Fruit fly (Drosophila melanogaster) whole organism, embryonic: ENCODE measurements around the gene CG43954.

Experiments
- CG10209 ChIP-seq: fragments of 200-800 bp; sonication (Bioruptor generic); optimal IDR thresholded peaks from 3 replicates; lab custom pipeline; 2017; ENCODE audit warnings: missing biosample characterization, mild to moderate bottlenecking, missing genetic modification characterization, missing genetic modification reagents
- CG11085 ChIP-seq: fragments of 200-800 bp; sonication (Bioruptor generic); IDR thresholded peaks from 2 replicates; pipeline ENCODE4 v1.3.6; 2022; ENCODE audit warnings: missing biosample characterization, missing genetic modification characterization
- CG13775 ChIP-seq: fragments of 200-800 bp; sonication (Bioruptor generic); optimal IDR thresholded peaks from 3 replicates; lab custom pipeline; 2017; ENCODE audit warnings: missing biosample characterization, mild to moderate bottlenecking, missing genetic modification characterization
- CG14441 ChIP-seq: fragments of 200-800 bp; sonication (Bioruptor generic); IDR thresholded peaks from 2 replicates; pipeline ENCODE4 v1.3.6; 2022; ENCODE audit warnings: missing biosample characterization, missing genetic modification characterization
- CG14710 ChIP-seq: fragments of 200-800 bp; sonication (Bioruptor generic); optimal IDR thresholded peaks from 3 replicates; lab custom pipeline; 2019; ENCODE audit warnings: missing biosample characterization, mild to moderate bottlenecking, missing genetic modification characterization, moderate library complexity
- CG1647 ChIP-seq: fragments of 200-800 bp; sonication (Bioruptor generic); optimal IDR thresholded peaks from 3 replicates; lab custom pipeline; 2016; ENCODE audit warnings: missing biosample characterization, missing genetic modification characterization
- CG17802 ChIP-seq: fragments of 200-800 bp; sonication (Bioruptor generic); optimal IDR thresholded peaks from 2 replicates; lab custom pipeline; 2018; ENCODE audit warnings: missing biosample characterization, mild to moderate bottlenecking, missing genetic modification characterization, moderate library complexity
- CG2202 ChIP-seq: fragments of 200-800 bp; sonication (Bioruptor generic); optimal IDR thresholded peaks from 2 replicates; lab custom pipeline; 2018; ENCODE audit warnings: missing biosample characterization, mild to moderate bottlenecking, missing genetic modification characterization
- CG31365 ChIP-seq: fragments of 200-800 bp; sonication (Bioruptor generic); optimal IDR thresholded peaks from 2 replicates; lab custom pipeline; 2018; ENCODE audit warnings: missing biosample characterization, mild to moderate bottlenecking, missing genetic modification characterization
- CG3281 ChIP-seq: fragments of 200-800 bp; sonication (Bioruptor generic); optimal IDR thresholded peaks from 3 replicates; lab custom pipeline; 2017; ENCODE audit warnings: missing biosample characterization, mild to moderate bottlenecking, missing genetic modification characterization
- CG3407 ChIP-seq: fragments of 200-800 bp; sonication (Bioruptor generic); optimal IDR thresholded peaks from 2 replicates; lab custom pipeline; 2018; ENCODE audit warnings: missing biosample characterization, mild to moderate bottlenecking, missing genetic modification characterization
- CG34224 ChIP-seq: fragments of 200-800 bp; sonication (Bioruptor generic); IDR thresholded peaks from 3 replicates; pipeline ENCODE4 v1.3.6; 2022; ENCODE audit warnings: missing biosample characterization, missing genetic modification characterization; ENCODE audit not compliant: partially characterized antibody
- CG4820 ChIP-seq: fragments of 200-800 bp; sonication (Bioruptor generic); optimal IDR thresholded peaks from 3 replicates; lab custom pipeline; 2016; ENCODE audit warnings: missing biosample characterization, missing genetic modification characterization
- CG5953 ChIP-seq: fragments of 200-800 bp; sonication (Bioruptor generic); IDR thresholded peaks from 2 replicates; pipeline ENCODE4 v1.3.6; 2022; ENCODE audit warnings: missing biosample characterization, missing genetic modification characterization
- CG8089 ChIP-seq: fragments of 200-800 bp; sonication (Bioruptor generic); optimal IDR thresholded peaks from 3 replicates; lab custom pipeline; 2016; ENCODE audit warnings: missing biosample characterization, missing genetic modification characterization
- CG9215 ChIP-seq: fragments of 200-800 bp; sonication (Bioruptor generic); IDR thresholded peaks from 2 replicates; pipeline ENCODE4 v1.3.6; 2022; ENCODE audit warnings: missing biosample characterization, missing genetic modification characterization
- CG9727 ChIP-seq: fragments of 200-800 bp; sonication (Bioruptor generic); optimal IDR thresholded peaks from 3 replicates; lab custom pipeline; 2017; ENCODE audit warnings: missing biosample characterization, mild to moderate bottlenecking, missing genetic modification characterization
- Deaf1 ChIP-seq: fragments of 200-800 bp; optimal IDR thresholded peaks from 3 replicates; lab custom pipeline; 2019; ENCODE audit warnings: missing biosample characterization, mild to moderate bottlenecking, missing genetic modification characterization, moderate library complexity
- Dp ChIP-seq: fragments of 200-800 bp; sonication (Bioruptor generic); optimal IDR thresholded peaks from 2 replicates; lab custom pipeline; 2018; ENCODE audit warnings: missing biosample characterization, mild to moderate bottlenecking, missing genetic modification characterization, moderate library complexity
- Hey ChIP-seq: fragments of 200-800 bp; sonication (Bioruptor generic); optimal IDR thresholded peaks from 3 replicates; lab custom pipeline; 2018; ENCODE audit warnings: missing biosample characterization, mild to moderate bottlenecking, missing genetic modification characterization
- HmgD ChIP-seq: fragments of 200-800 bp; sonication (Bioruptor generic); optimal IDR thresholded peaks from 3 replicates; lab custom pipeline; 2016; ENCODE audit warnings: missing biosample characterization, missing genetic modification characterization
- MBD-R2 ChIP-seq: fragments of 200-800 bp; sonication (Bioruptor generic); IDR thresholded peaks from 2 replicates; pipeline ENCODE4 v1.3.6; 2022; ENCODE audit warnings: missing biosample characterization, missing genetic modification characterization
- Mad ChIP-seq: fragments of 200-800 bp; sonication (Bioruptor generic); optimal IDR thresholded peaks from 2 replicates; lab custom pipeline; 2016; ENCODE audit warnings: missing biosample characterization, missing genetic modification characterization
- Nf-YB ChIP-seq: fragments of 200-800 bp; sonication (Bioruptor generic); optimal IDR thresholded peaks from 3 replicates; lab custom pipeline; 2019; ENCODE audit warnings: missing biosample characterization, mild to moderate bottlenecking, missing genetic modification characterization, moderate library complexity
- Scr ChIP-seq: fragments of 200-800 bp; sonication (Bioruptor generic); IDR thresholded peaks from 2 replicates; pipeline ENCODE4 v1.3.6; 2022; ENCODE audit warnings: missing biosample characterization, missing genetic modification characterization; ENCODE audit not compliant: partially characterized antibody
- Sry-β ChIP-seq: fragments of 200-800 bp; sonication (Bioruptor generic); optimal IDR thresholded peaks from 2 replicates; lab custom pipeline; 2018; ENCODE audit warnings: missing biosample characterization, mild to moderate bottlenecking, missing genetic modification characterization, moderate library complexity
- Xbp1 ChIP-seq: fragments of 200-800 bp; sonication (Bioruptor generic); optimal IDR thresholded peaks from 3 replicates; lab custom pipeline; 2016; ENCODE audit warnings: missing biosample characterization, mild to moderate bottlenecking, missing genetic modification characterization
- az2 ChIP-seq: fragments of 200-800 bp; sonication (Bioruptor generic); optimal IDR thresholded peaks from 3 replicates; lab custom pipeline; 2016; ENCODE audit warnings: missing biosample characterization, missing genetic modification characterization
- ci ChIP-seq: fragments of 200-800 bp; sonication (Bioruptor generic); IDR thresholded peaks from 3 replicates; pipeline ENCODE4 v1.3.6; 2022; ENCODE audit warnings: missing biosample characterization, missing genetic modification characterization
- ems ChIP-seq: fragments of 200-800 bp; sonication (Bioruptor generic); optimal IDR thresholded peaks from 3 replicates; lab custom pipeline; 2016; ENCODE audit warnings: missing biosample characterization, missing genetic modification characterization
- grau ChIP-seq: fragments of 200-800 bp; optimal IDR thresholded peaks from 3 replicates; lab custom pipeline; 2019; ENCODE audit warnings: missing biosample characterization, mild to moderate bottlenecking, missing genetic modification characterization, moderate library complexity
- lov ChIP-seq, 2 experiments: fragments of 200-800 bp in 1 of 2; fragments of >200 bp in 1 of 2; sonication (Bioruptor generic) in 1 of 2; IDR thresholded peaks in 1 of 2; optimal IDR thresholded peaks in 1 of 2; 2 replicates in 1 of 2; 3 replicates in 1 of 2; pipeline versions ENCODE4 v1.3.6 to Lab custom; 2017 to 2022; ENCODE audit warnings: missing biosample characterization in 1 of 2, missing genetic modification characterization in 1 of 2
- nmo ChIP-seq: fragments of 200-800 bp; sonication (Bioruptor generic); optimal IDR thresholded peaks from 2 replicates; lab custom pipeline; 2018; ENCODE audit warnings: missing biosample characterization, mild to moderate bottlenecking, missing genetic modification characterization, moderate library complexity
- peb ChIP-seq: fragments of 200-800 bp; sonication (Bioruptor generic); IDR thresholded peaks from 2 replicates; pipeline ENCODE4 v1.3.6; 2022; ENCODE audit warnings: missing biosample characterization, missing genetic modification characterization
- slou ChIP-seq: fragments of 200-800 bp; sonication (Bioruptor generic); optimal IDR thresholded peaks from 3 replicates; lab custom pipeline; 2016; ENCODE audit warnings: missing biosample characterization, missing genetic modification characterization
- trem ChIP-seq: fragments of 200-800 bp; optimal IDR thresholded peaks from 3 replicates; lab custom pipeline; 2019; ENCODE audit warnings: missing biosample characterization, mild to moderate bottlenecking, missing genetic modification characterization, moderate library complexity
- trh ChIP-seq: fragments of 200-800 bp; sonication (Bioruptor generic); optimal IDR thresholded peaks from 2 replicates; lab custom pipeline; 2016; ENCODE audit warnings: missing biosample characterization, missing genetic modification characterization
- usp ChIP-seq: fragments of >200 bp; optimal IDR thresholded peaks from 2 replicates; lab custom pipeline; 2017; ENCODE audit warnings: missing biosample characterization, missing genetic modification characterization

The CG43954 gene

dm6 chr3L:16673367-16674014 is 38.0 kb downstream of the CG43954 start, which contains the start of the genes zetaCOP and CG13032 (continued):
- TF ChIP-seq Hey (tag; lab: Kevin White, UChicago) = no peak
- TF ChIP-seq ems (GFP tag; lab: Kevin White, UChicago) = no peak
- TF ChIP-seq CG3281 (GFP tag; lab: Kevin White, UChicago) = no peak
- TF ChIP-seq CG2202 (tag; lab: Kevin White, UChicago) = no peak
- no peak for TF ChIP-seq CG17802 (tag; lab: Kevin White, UChicago)
- no peak for TF ChIP-seq HmgD (GFP tag; lab: Kevin White, UChicago)
- TF ChIP-seq slou (GFP tag; lab: Kevin White, UChicago) = no peak
- TF ChIP-seq trh (GFP tag; lab: Kevin White, UChicago) = no peak
- TF ChIP-seq CG14710 (tag; lab: Kevin White, UChicago) = peak; percentile 45
- no peak for TF ChIP-seq Nf-YB (GFP tag; lab: Kevin White, UChicago)
- no peak for TF ChIP-seq az2 (GFP tag; lab: Kevin White, UChicago)
- no peak for TF ChIP-seq grau (tag; lab: Kevin White, UChicago)
- no peak for TF ChIP-seq ci
- no peak for TF ChIP-seq CG5953 (GFP tag; lab: Robert Waterston, UW)
- TF ChIP-seq CG9215 (GFP tag; lab: Robert Waterston, UW) = no peak
- no peak for TF ChIP-seq lov (optimal IDR thresholded peaks at IDR 0.05; lab: Kevin White, UChicago)
- no peak for TF ChIP-seq lov (GFP tag; IDR thresholded peaks at IDR 0.05; lab: Robert Waterston, UW)
- TF ChIP-seq CG8089 (GFP tag; lab: Kevin White, UChicago) = no peak
- TF ChIP-seq CG14441 (GFP tag; lab: Robert Waterston, UW) = no peak
- TF ChIP-seq CG11085 (GFP tag; lab: Robert Waterston, UW) = no peak
- 0 out of 2 replicates have a peak, but pooled peaks have one; percentile 16 for TF ChIP-seq Scr
- no peak for TF ChIP-seq CG34224 (GFP tag; lab: Robert Waterston, UW)
- no peak for TF ChIP-seq CG1647 (GFP tag; lab: Kevin White, UChicago)
- TF ChIP-seq MBD-R2 (GFP tag; lab: Robert Waterston, UW) = peak; percentile 42; the same call in 1 of the 2 replicates
- TF ChIP-seq CG10209 (GFP tag; lab: Kevin White, UChicago) = no peak
- peak; percentile 45 for TF ChIP-seq Xbp1 (GFP tag; lab: Kevin White, UChicago)
- peak; percentile 18 for TF ChIP-seq nmo
- TF ChIP-seq usp (GFP tag; lab: Kevin White, UChicago) = no peak
- TF ChIP-seq Sry-β = peak; percentile 79
- TF ChIP-seq CG9727 (GFP tag; lab: Kevin White, UChicago) = no peak
- TF ChIP-seq peb (GFP tag; lab: Robert Waterston, UW) = no peak
- TF ChIP-seq CG4820 (GFP tag; lab: Kevin White, UChicago) = no peak
- TF ChIP-seq Deaf1 = no peak
- no peak for TF ChIP-seq Mad
- no peak for TF ChIP-seq CG13775 (GFP tag; lab: Kevin White, UChicago)
- peak; percentile 99 for TF ChIP-seq trem
- TF ChIP-seq Dp (GFP tag; lab: Kevin White, UChicago) = peak; percentile 65
- TF ChIP-seq CG31365 = no peak
- no peak for TF ChIP-seq CG3407
- TF ChIP-seq, all 482 proteins: peak for 32
